Worm (Caenorhabditis elegans) whole organism, L1 larva: ENCODE data around the gene W07G1.7.

Source experiments
- C16A3.4 ChIP-seq: fragments of 150-350 bp; optimal IDR thresholded peaks from 2 replicates; lab custom pipeline; 2014; ENCODE audit warnings: missing biosample characterization, missing genetic modification characterization
- aha-1 ChIP-seq: fragments of 150-350 bp; optimal IDR thresholded peaks from 2 replicates; lab custom pipeline; 2014; ENCODE audit warnings: missing biosample characterization, missing genetic modification characterization
- aly-2 ChIP-seq: fragments of 150-350 bp; optimal IDR thresholded peaks from 2 replicates; lab custom pipeline; 2014; ENCODE audit warnings: missing biosample characterization, missing genetic modification characterization
- ama-1 ChIP-seq: fragments of 150-350 bp; optimal IDR thresholded peaks from 2 replicates; lab custom pipeline; 2014
- ceh-8 ChIP-seq: fragments of 200-800 bp; sonication (Bioruptor generic); optimal IDR thresholded peaks from 2 replicates; lab custom pipeline; 2018; ENCODE audit warnings: mild to moderate bottlenecking, missing genetic modification characterization, moderate library complexity, missing compliant biosample characterization
- ceh-82 ChIP-seq, 3 experiments: fragments of 150-350 bp in 1 of 3; sonication (generic microtip) in 2 of 3; optimal IDR thresholded peaks; 2 replicates each; lab custom pipeline; 2014 to 2017; ENCODE audit warnings: missing biosample characterization in 3 of 3, missing genetic modification characterization in 3 of 3
- ceh-88 ChIP-seq: fragments of 200-800 bp; sonication (Bioruptor generic); IDR thresholded peaks from 2 replicates; pipeline ENCODE4 v1.3.6; 2022; ENCODE audit warnings: missing genetic modification characterization, missing compliant biosample characterization
- ceh-90 ChIP-seq: sonication (generic microtip); optimal IDR thresholded peaks from 2 replicates; lab custom pipeline; 2016; ENCODE audit warnings: missing genetic modification characterization, missing compliant biosample characterization
- dsc-1 ChIP-seq: sonication (generic microtip); optimal IDR thresholded peaks from 2 replicates; lab custom pipeline; 2016; ENCODE audit warnings: mild to moderate bottlenecking, missing genetic modification characterization, missing compliant biosample characterization
- efl-3 ChIP-seq: fragments of 200-800 bp; sonication (Bioruptor generic); optimal IDR thresholded peaks from 2 replicates; lab custom pipeline; 2018; ENCODE audit warnings: mild to moderate bottlenecking, missing genetic modification characterization, missing compliant biosample characterization
- egl-13 ChIP-seq: sonication (generic microtip); optimal IDR thresholded peaks from 2 replicates; lab custom pipeline; 2016; ENCODE audit warnings: missing genotype, missing genetic modification reagents, missing genetic modification characterization, missing compliant biosample characterization
- elt-2 ChIP-seq: sonication (generic microtip); optimal IDR thresholded peaks from 2 replicates; lab custom pipeline; 2016; ENCODE audit warnings: missing genetic modification characterization, mild to moderate bottlenecking, inconsistent platforms, missing compliant biosample characterization, missing genetic modification reagents
- elt-3 ChIP-seq, 6 experiments: fragments of 150-350 bp in 1 of 6; sonication (generic microtip); optimal IDR thresholded peaks; 2 replicates each; lab custom pipeline; 2017 to 2018; ENCODE audit warnings: missing biosample characterization in 6 of 6, missing genetic modification characterization in 6 of 6, inconsistent platforms in 1 of 6
- ets-5 ChIP-seq: fragments of 200-800 bp; sonication (Bioruptor generic); IDR thresholded peaks from 2 replicates; pipeline ENCODE4 v1.3.6; 2022; ENCODE audit warnings: missing genetic modification characterization, missing compliant biosample characterization
- fkh-8 ChIP-seq: sonication (generic microtip); optimal IDR thresholded peaks from 2 replicates; lab custom pipeline; 2016; ENCODE audit warnings: mild to moderate bottlenecking, missing genetic modification characterization, missing compliant biosample characterization
- fos-1 ChIP-seq: fragments of 150-350 bp; optimal IDR thresholded peaks from 2 replicates; lab custom pipeline; 2014; ENCODE audit warnings: missing biosample characterization, missing genetic modification characterization
- grh-1 ChIP-seq: fragments of 200-800 bp; sonication (Bioruptor generic); IDR thresholded peaks from 2 replicates; pipeline ENCODE4 v1.3.6; 2022; ENCODE audit warnings: missing genetic modification reagents, missing genetic modification characterization, missing compliant biosample characterization
- hlh-17 ChIP-seq: fragments of 200-800 bp; sonication (Bioruptor generic); optimal IDR thresholded peaks from 2 replicates; lab custom pipeline; 2018; ENCODE audit warnings: missing genetic modification characterization, mild to moderate bottlenecking, missing compliant biosample characterization, moderate library complexity, borderline replicate concordance
- hlh-4 ChIP-seq: sonication (generic microtip); optimal IDR thresholded peaks from 2 replicates; lab custom pipeline; 2016; ENCODE audit warnings: mild to moderate bottlenecking, missing genetic modification characterization, missing compliant biosample characterization
- hpl-2 ChIP-seq: fragments of 150-350 bp; optimal IDR thresholded peaks from 2 replicates; lab custom pipeline; 2014; ENCODE audit warnings: missing biosample characterization, missing genetic modification reagents, missing genetic modification characterization
- irx-1 ChIP-seq: sonication (generic microtip); optimal IDR thresholded peaks from 2 replicates; lab custom pipeline; 2016; ENCODE audit warnings: missing genetic modification characterization, missing compliant biosample characterization
- isw-1 ChIP-seq: fragments of 200-800 bp; sonication (Bioruptor generic); IDR thresholded peaks from 2 replicates; pipeline ENCODE4 v1.3.6; 2022; ENCODE audit warnings: missing genetic modification characterization, missing compliant biosample characterization
- lin-14 ChIP-seq: fragments of 200-800 bp; sonication (Bioruptor generic); optimal IDR thresholded peaks from 2 replicates; lab custom pipeline; 2018; ENCODE audit warnings: mild to moderate bottlenecking, missing genetic modification characterization, moderate library complexity, missing compliant biosample characterization
- lin-15B ChIP-seq: fragments of 150-350 bp; sonication (generic microtip); optimal IDR thresholded peaks from 3 replicates; lab custom pipeline; 2014; ENCODE audit warnings: missing biosample characterization, missing genetic modification characterization
- lin-35 ChIP-seq, 2 experiments: fragments of 150-350 bp; optimal IDR thresholded peaks; 2 replicates each; lab custom pipeline; 2014; ENCODE audit warnings: missing biosample characterization in 2 of 2, missing genetic modification characterization in 2 of 2, missing genetic modification reagents in 2 of 2
- lin-39 ChIP-seq: fragments of 150-350 bp; optimal IDR thresholded peaks from 2 replicates; lab custom pipeline; 2014; ENCODE audit warnings: missing biosample characterization, missing genetic modification reagents, missing genetic modification characterization
- mdl-1 ChIP-seq, 2 experiments: fragments of 150-350 bp; optimal IDR thresholded peaks; 2 replicates each; lab custom pipeline; 2014 to 2017; ENCODE audit warnings: missing biosample characterization in 2 of 2, missing genetic modification characterization in 2 of 2, inconsistent platforms in 1 of 2
- mef-2 ChIP-seq: fragments of 150-350 bp; optimal IDR thresholded peaks from 2 replicates; lab custom pipeline; 2014; ENCODE audit warnings: missing biosample characterization, missing genetic modification characterization
- mep-1 ChIP-seq: fragments of 150-350 bp; optimal IDR thresholded peaks from 2 replicates; lab custom pipeline; 2014; ENCODE audit warnings: missing biosample characterization, missing genetic modification characterization
- nhr-11 ChIP-seq: fragments of 150-350 bp; optimal IDR thresholded peaks from 2 replicates; lab custom pipeline; 2014; ENCODE audit warnings: missing biosample characterization, missing genetic modification characterization
- nhr-12 ChIP-seq: sonication (generic microtip); optimal IDR thresholded peaks from 2 replicates; lab custom pipeline; 2017; ENCODE audit warnings: missing biosample characterization, missing genetic modification characterization
- nhr-19 ChIP-seq: fragments of 200-800 bp; sonication (Bioruptor generic); conservative IDR thresholded peaks from 2 replicates; pipeline ENCODE4 v1.3.6; 2022; ENCODE audit warnings: missing genetic modification characterization, missing compliant biosample characterization
- nhr-20 ChIP-seq: sonication (generic microtip); optimal IDR thresholded peaks from 2 replicates; lab custom pipeline; 2016; ENCODE audit warnings: mild to moderate bottlenecking, missing genetic modification characterization, missing compliant biosample characterization
- nhr-237 ChIP-seq: fragments of 150-350 bp; optimal IDR thresholded peaks from 2 replicates; lab custom pipeline; 2014; ENCODE audit warnings: missing biosample characterization, missing genetic modification characterization
- nhr-28 ChIP-seq: fragments of 150-350 bp; optimal IDR thresholded peaks from 2 replicates; lab custom pipeline; 2014; ENCODE audit warnings: missing biosample characterization, missing genetic modification characterization
- nhr-71 ChIP-seq: sonication (generic microtip); optimal IDR thresholded peaks from 2 replicates; lab custom pipeline; 2016; ENCODE audit warnings: mild to moderate bottlenecking, missing genetic modification characterization, moderate library complexity, missing compliant biosample characterization
- nhr-77 ChIP-seq: fragments of 150-350 bp; optimal IDR thresholded peaks from 2 replicates; lab custom pipeline; 2014; ENCODE audit warnings: missing biosample characterization, missing genetic modification characterization
- nhr-84 ChIP-seq: sonication (generic microtip); optimal IDR thresholded peaks from 2 replicates; lab custom pipeline; 2017; ENCODE audit warnings: missing biosample characterization, missing genetic modification characterization
- nhr-85 ChIP-seq: sonication (generic microtip); peaks from one replicate; lab custom pipeline; 2016; ENCODE audit warnings: missing genetic modification characterization, inconsistent platforms, missing compliant biosample characterization
- pag-3 ChIP-seq: sonication (generic microtip); optimal IDR thresholded peaks from 2 replicates; lab custom pipeline; 2017; ENCODE audit warnings: missing genetic modification characterization, mild to moderate bottlenecking, missing compliant biosample characterization, antibody characterized with exemption, borderline replicate concordance; ENCODE audit not compliant: insufficient read depth
- rnt-1 ChIP-seq: sonication (generic microtip); optimal IDR thresholded peaks from 2 replicates; lab custom pipeline; 2016; ENCODE audit warnings: mild to moderate bottlenecking, missing genetic modification characterization, moderate library complexity, missing compliant biosample characterization
- skn-1 ChIP-seq: fragments of 150-350 bp; optimal IDR thresholded peaks from 2 replicates; lab custom pipeline; 2014; ENCODE audit warnings: missing biosample characterization, missing genetic modification characterization
- snpc-4 ChIP-seq: fragments of 150-350 bp; optimal IDR thresholded peaks from 2 replicates; lab custom pipeline; 2014; ENCODE audit warnings: missing biosample characterization, missing genetic modification characterization
- snu-23 ChIP-seq: sonication (generic microtip); optimal IDR thresholded peaks from 2 replicates; lab custom pipeline; 2016; ENCODE audit warnings: missing genetic modification characterization, missing compliant biosample characterization
- sptf-1 ChIP-seq: fragments of 150-350 bp; optimal IDR thresholded peaks from 2 replicates; lab custom pipeline; 2014; ENCODE audit warnings: missing biosample characterization, missing genetic modification characterization
- tbx-2 ChIP-seq: sonication (generic microtip); optimal IDR thresholded peaks from 2 replicates; lab custom pipeline; 2016; ENCODE audit warnings: missing genetic modification characterization, missing compliant biosample characterization
- tlp-1 ChIP-seq: fragments of 150-350 bp; optimal IDR thresholded peaks from 2 replicates; lab custom pipeline; 2014; ENCODE audit warnings: missing biosample characterization, missing genetic modification characterization
- unc-130 ChIP-seq: fragments of 150-350 bp; optimal IDR thresholded peaks from 2 replicates; lab custom pipeline; 2017; ENCODE audit warnings: missing biosample characterization, missing genetic modification characterization, inconsistent platforms
- unc-30 ChIP-seq: sonication (generic microtip); optimal IDR thresholded peaks from 2 replicates; lab custom pipeline; 2017; ENCODE audit warnings: missing biosample characterization, missing genetic modification characterization
- unc-86 ChIP-seq: sonication (generic microtip); optimal IDR thresholded peaks from 2 replicates; lab custom pipeline; 2016; ENCODE audit warnings: missing genetic modification characterization, missing compliant biosample characterization
- unc-98 ChIP-seq: fragments of 200-800 bp; sonication (Bioruptor generic); IDR thresholded peaks from 2 replicates; pipeline ENCODE4 v1.3.6; 2022; ENCODE audit warnings: missing genetic modification characterization, missing compliant biosample characterization
- vab-15 ChIP-seq: sonication (generic microtip); optimal IDR thresholded peaks from 2 replicates; lab custom pipeline; 2017; ENCODE audit warnings: missing genotype, mild to moderate bottlenecking, missing genetic modification characterization, missing compliant biosample characterization
- xbp-1 ChIP-seq: sonication (generic microtip); optimal IDR thresholded peaks from 2 replicates; lab custom pipeline; 2016; ENCODE audit warnings: missing genetic modification characterization, missing compliant biosample characterization
- zip-4 ChIP-seq: fragments of 200-800 bp; sonication (Bioruptor generic); optimal IDR thresholded peaks from 2 replicates; lab custom pipeline; 2018; ENCODE audit warnings: mild to moderate bottlenecking, missing genetic modification characterization, moderate library complexity, missing compliant biosample characterization

The W07G1.7 gene

ce11 chrII:13976161-13976560 lies 10.0 kb upstream of the W07G1.7 start, which contains the start of gene Y39G8B.2:
TSS of gene Y39G8B.2 (minus strand) at chrII:13976221.
- TF ChIP-seq pag-3 (peak; percentile 38), nhr-71 (tag; lab: Kevin White, UChicago) (peak; percentile 88), nhr-12 (tag; lab: Kevin White, UChicago) (no peak), unc-130 (peak; percentile 71), egl-13 (tag; lab: Kevin White, UChicago) (peak; percentile 58), lin-14 (peak; percentile 88), nhr-237 (tag; lab: Kevin White, UChicago) (peak; percentile 51), aly-2 (tag; lab: Kevin White, UChicago) (peak; percentile 25), ceh-90 (tag; lab: Kevin White, UChicago) (no peak), mep-1 (tag; lab: Kevin White, UChicago) (peak; percentile 92), lin-35 (GFP tag; optimal IDR thresholded peaks at IDR 0.05; lab: Kevin White, UChicago) (peak; percentile 90 to 92), hlh-17 (GFP tag; lab: Kevin White, UChicago) (no peak), snu-23 (GFP tag; lab: Kevin White, UChicago) (peak; percentile 86), lin-15B (tag; lab: Kevin White, UChicago) (peak; percentile 96), irx-1 (peak; percentile 60), mdl-1 (tag; optimal IDR thresholded peaks at IDR 0.05; lab: Kevin White, UChicago) (peak in 1 of 2 experiments; percentile 80), fos-1 (peak; percentile 70), unc-30 (no peak), tbx-2 (tag; lab: Kevin White, UChicago) (peak; percentile 77), hlh-4 (tag; lab: Kevin White, UChicago) (no peak), elt-3 (tag; optimal IDR thresholded peaks at IDR 0.05; lab: Kevin White, UChicago) (peak in 2 of 6 experiments; percentile 49 to 54), skn-1 (tag; lab: Kevin White, UChicago) (peak; percentile 86), nhr-84 (tag; lab: Kevin White, UChicago) (no peak), efl-3 (no peak), xbp-1 (tag; lab: Kevin White, UChicago) (peak; percentile 69), grh-1 (GFP tag; lab: Robert Waterston, UW) (peak; percentile 70), C16A3.4 (peak; percentile 89), nhr-28 (tag; lab: Kevin White, UChicago) (no peak), nhr-19 (GFP tag; lab: Robert Waterston, UW) (peak; percentile 83), unc-86 (peak; percentile 77), tlp-1 (no peak), rnt-1 (tag; lab: Kevin White, UChicago) (peak; percentile 90), aha-1 (tag; lab: Kevin White, UChicago) (peak; percentile 59), nhr-77 (tag; lab: Kevin White, UChicago) (peak; percentile 93), unc-98 (GFP tag; lab: Robert Waterston, UW) (peak; percentile 23; the same call in 1 of the 2 replicates), ceh-88 (GFP tag; lab: Robert Waterston, UW) (peak; percentile 46; the same call in 1 of the 2 replicates), hpl-2 (GFP tag; lab: Kevin White, UChicago) (no peak), ceh-8 (GFP tag; lab: Kevin White, UChicago) (no peak), dsc-1 (peak; percentile 67), nhr-20 (tag; lab: Kevin White, UChicago) (peak; percentile 86), sptf-1 (tag; lab: Kevin White, UChicago) (no peak), fkh-8 (tag; lab: Kevin White, UChicago) (peak; percentile 82), isw-1 (GFP tag; lab: Robert Waterston, UW) (peak; percentile 80), ama-1 (lab: Kevin White, UChicago) (no peak), snpc-4 (tag; lab: Kevin White, UChicago) (peak; percentile 89), nhr-85 (peak; percentile 83), mef-2 (tag; lab: Kevin White, UChicago) (no peak), vab-15 (tag; lab: Kevin White, UChicago) (no peak), elt-2 (tag; lab: Kevin White, UChicago) (peak; percentile 37), ceh-82 (tag; optimal IDR thresholded peaks at IDR 0.05; lab: Kevin White, UChicago) (peak; percentile 4 to 93 (median 64)), zip-4 (GFP tag; lab: Kevin White, UChicago) (peak; percentile 23), lin-39 (tag; lab: Kevin White, UChicago) (no peak), ets-5 (GFP tag; lab: Robert Waterston, UW) (no peak), nhr-11 (tag; lab: Kevin White, UChicago) (no peak)
